In genomic region chrX:12227975-12228374, dm6 we compare ENCODE assay signal across 1 fruit fly cellular context.
TF ChIP-seq lines count a peak whose summit lies in the region.

No protein-coding gene starts in this region.

TF ChIP-seq in whole organism, prepupa, 60 proteins besides CTCF, POLR2A, EP300 and RAD21 (continued from another document):
- TF ChIP-seq net (GFP tag; optimal IDR thresholded peaks at IDR 0.05; lab: Kevin White, UChicago), result peak; percentile 2
- 0 out of 2 replicates have a peak, but pooled peaks have one; percentile 17 for TF ChIP-seq Gug (GFP tag; IDR thresholded peaks at IDR 0.05; lab: Robert Waterston, UW)
- TF ChIP-seq spab (GFP tag; optimal IDR thresholded peaks at IDR 0.05; lab: Kevin White, UChicago), result peak; percentile 8
- no peak for TF ChIP-seq Smox (GFP tag; optimal IDR thresholded peaks at IDR 0.05; lab: Kevin White, UChicago)
- no peak for TF ChIP-seq CG6276 (GFP tag; optimal IDR thresholded peaks at IDR 0.05; lab: Kevin White, UChicago)
- no peak for TF ChIP-seq CG6808 (GFP tag; optimal IDR thresholded peaks at IDR 0.05; lab: Kevin White, UChicago)
- peak; percentile 49 for TF ChIP-seq CG32006 (GFP tag; optimal IDR thresholded peaks at IDR 0.05; lab: Kevin White, UChicago)
- peak; percentile 8 for TF ChIP-seq esn (GFP tag; optimal IDR thresholded peaks at IDR 0.05; lab: Kevin White, UChicago)
- TF ChIP-seq Eip93F (GFP tag; optimal IDR thresholded peaks at IDR 0.05; lab: Kevin White, UChicago), result no peak
- TF ChIP-seq CG16779 (tag; optimal IDR thresholded peaks at IDR 0.05; lab: Kevin White, UChicago), result no peak
- TF ChIP-seq eg (GFP tag; IDR thresholded peaks at IDR 0.05; lab: Robert Waterston, UW), result 0 out of 3 replicates have a peak, but pooled peaks have one; percentile 15
- no peak for TF ChIP-seq CG31627 (GFP tag; optimal IDR thresholded peaks at IDR 0.05; lab: Kevin White, UChicago)
- TF ChIP-seq dac (GFP tag; optimal IDR thresholded peaks at IDR 0.05; lab: Kevin White, UChicago), result no peak
- peak; percentile 32 for TF ChIP-seq Ets96B (tag; optimal IDR thresholded peaks at IDR 0.05; lab: Kevin White, UChicago)
- TF ChIP-seq CG3919 (GFP tag; optimal IDR thresholded peaks at IDR 0.05; lab: Kevin White, UChicago), result no peak
- TF ChIP-seq Met (GFP tag; optimal IDR thresholded peaks at IDR 0.05; lab: Kevin White, UChicago), result peak; percentile 0
- peak in 1 of 2 experiments; percentile 11 for TF ChIP-seq salr (GFP tag; optimal IDR thresholded peaks at IDR 0.05; lab: Kevin White, UChicago)
- TF ChIP-seq Sox15 (GFP tag; optimal IDR thresholded peaks at IDR 0.05; lab: Kevin White, UChicago), result no peak
TF ChIP-seq in whole organism, prepupa: peak in this region for 27.
